Fruit fly (Drosophila melanogaster) whole organism, prepupa: ENCODE results near the gene wa-cup.
A peak's percentile ranks its signal among the peaks of the same experiment; 100 is the strongest.

ENCODE experiments used
- CG10669 ChIP-seq: fragments of 200-800 bp; sonication (Bioruptor generic); optimal IDR thresholded peaks from 3 replicates; lab custom pipeline; 2018; ENCODE audit warnings: missing biosample characterization, mild to moderate bottlenecking, missing genetic modification characterization, moderate library complexity
- CG16779 ChIP-seq: fragments of 200-800 bp; sonication (Bioruptor generic); optimal IDR thresholded peaks from 3 replicates; lab custom pipeline; 2017; ENCODE audit warnings: missing biosample characterization, mild to moderate bottlenecking, missing genetic modification characterization
- CG31627 ChIP-seq: fragments of 200-800 bp; sonication (Bioruptor generic); optimal IDR thresholded peaks from 3 replicates; lab custom pipeline; 2016; ENCODE audit warnings: missing biosample characterization, missing genetic modification characterization
- CG6792 ChIP-seq: fragments of 200-800 bp; sonication (Bioruptor generic); optimal IDR thresholded peaks from 3 replicates; lab custom pipeline; 2016; ENCODE audit warnings: missing biosample characterization, missing genetic modification characterization
- CG7368 ChIP-seq: fragments of 200-800 bp; sonication (Bioruptor generic); optimal IDR thresholded peaks from 3 replicates; lab custom pipeline; 2016; ENCODE audit warnings: missing biosample characterization, missing genetic modification characterization
- CG8119 ChIP-seq: fragments of 200-800 bp; sonication (Bioruptor generic); IDR thresholded peaks from 3 replicates; pipeline ENCODE4 v1.3.6; 2022; ENCODE audit warnings: missing biosample characterization, missing genetic modification characterization
- CG8319 ChIP-seq: fragments of 200-800 bp; sonication (Bioruptor generic); optimal IDR thresholded peaks from 3 replicates; lab custom pipeline; 2016; ENCODE audit warnings: missing biosample characterization, missing genetic modification characterization
- Eip75B ChIP-seq: fragments of 200-800 bp; sonication (Bioruptor generic); optimal IDR thresholded peaks from 3 replicates; lab custom pipeline; 2016; ENCODE audit warnings: missing biosample characterization, missing genetic modification characterization
- Eip78C ChIP-seq: fragments of 200-800 bp; sonication (Bioruptor generic); peaks from one replicate; lab custom pipeline; 2016; ENCODE audit warnings: missing biosample characterization, missing genetic modification characterization
- Smox ChIP-seq: fragments of 200-800 bp; sonication (Bioruptor generic); optimal IDR thresholded peaks from 3 replicates; lab custom pipeline; 2016; ENCODE audit warnings: missing biosample characterization, missing genetic modification characterization
- dsx ChIP-seq: fragments of 200-800 bp; optimal IDR thresholded peaks from 3 replicates; lab custom pipeline; 2019; ENCODE audit warnings: missing biosample characterization, mild to moderate bottlenecking, missing genetic modification characterization, moderate library complexity; ENCODE audit not compliant: poor library complexity, severe bottlenecking
- ss ChIP-seq, 2 experiments: fragments of 200-800 bp; sonication (Bioruptor generic); optimal IDR thresholded peaks; 2 replicates in 1 of 2; 3 replicates in 1 of 2; lab custom pipeline; 2017 to 2018; ENCODE audit warnings: mild to moderate bottlenecking in 2 of 2, missing biosample characterization in 2 of 2, missing genetic modification characterization in 2 of 2, moderate library complexity in 1 of 2

The wa-cup gene

dm6 chr3R:7438869-7439268 lies 18.3 kb downstream of the wa-cup start:
- no peak for TF ChIP-seq CG8119 (GFP tag; lab: Robert Waterston, UW)
- no peak for TF ChIP-seq CG16779 (tag; lab: Kevin White, UChicago)
- TF ChIP-seq Smox (GFP tag; lab: Kevin White, UChicago), result no peak

- TF ChIP-seq CG6792 (GFP tag; lab: Kevin White, UChicago) (no peak), Smox (GFP tag; lab: Kevin White, UChicago) (no peak), Eip78C (GFP tag; lab: Kevin White, UChicago) (peak; percentile 43), CG8319 (GFP tag; lab: Kevin White, UChicago) (no peak), ss (GFP tag; optimal IDR thresholded peaks at IDR 0.05; lab: Kevin White, UChicago) (no peak)
- TF ChIP-seq, all 60 proteins: peak for 1
These were observed 18.8 kb downstream of the wa-cup start, which contains the start of gene CG14598 for dm6 chr3R:7439306-7439810. Gene CG14598 (plus strand): TSS chr3R:7439760.

- TF ChIP-seq CG10669 (GFP tag; lab: Kevin White, UChicago) (no peak), CG31627 (GFP tag; lab: Kevin White, UChicago) (no peak)
- TF ChIP-seq, all 60 proteins: peak for 0
These were observed 20.8 kb downstream of the wa-cup start for dm6 chr3R:7441359-7441758.

dm6 chr3R:7471894-7472293 lies 51.3 kb downstream of the wa-cup start:
- TF ChIP-seq dsx (no peak), Eip78C (GFP tag; lab: Kevin White, UChicago) (peak; percentile 44), CG7368 (GFP tag; lab: Kevin White, UChicago) (no peak), Eip75B (GFP tag; lab: Kevin White, UChicago) (no peak)
